Worm (Caenorhabditis elegans) whole organism, midembryonic: ENCODE measurements around the gene acc-2.

Experiments
- T22C8.4 ChIP-seq: fragments of 200-800 bp; sonication (Bioruptor generic); IDR thresholded peaks from 2 replicates; pipeline ENCODE4 v1.3.6; 2022; ENCODE audit warnings: missing genetic modification characterization, missing compliant biosample characterization
- cog-1 ChIP-seq: sonication (generic microtip); optimal IDR thresholded peaks from 2 replicates; lab custom pipeline; 2016; ENCODE audit warnings: missing genetic modification characterization, missing compliant biosample characterization
- flt-1 ChIP-seq: fragments of 200-800 bp; sonication (Bioruptor generic); IDR thresholded peaks from 2 replicates; pipeline ENCODE4 v1.3.6; 2022; ENCODE audit warnings: missing genetic modification characterization, missing compliant biosample characterization
- klf-2 ChIP-seq: fragments of 200-800 bp; sonication (Bioruptor generic); conservative IDR thresholded peaks from 2 replicates; pipeline ENCODE4 v1.3.6; 2022; ENCODE audit warnings: missing genetic modification reagents, missing genetic modification characterization, missing compliant biosample characterization
- med-1 ChIP-seq: sonication (generic microtip); optimal IDR thresholded peaks from 2 replicates; lab custom pipeline; 2017; ENCODE audit warnings: missing genetic modification characterization, mild to moderate bottlenecking, missing compliant biosample characterization, antibody characterized with exemption, missing genetic modification reagents; ENCODE audit not compliant: insufficient read depth
- ref-1 ChIP-seq: fragments of 200-800 bp; sonication (Bioruptor generic); conservative IDR thresholded peaks from 2 replicates; pipeline ENCODE4 v1.3.6; 2022; ENCODE audit warnings: missing genetic modification reagents, missing genetic modification characterization, missing compliant biosample characterization
- tab-1 ChIP-seq: fragments of 200-800 bp; sonication (Bioruptor generic); IDR thresholded peaks from 2 replicates; pipeline ENCODE4 v1.3.6; 2022; ENCODE audit warnings: missing genetic modification characterization, missing compliant biosample characterization
- ztf-23 ChIP-seq: fragments of 200-800 bp; sonication (Bioruptor generic); IDR thresholded peaks from 2 replicates; pipeline ENCODE4 v1.3.6; 2022; ENCODE audit warnings: missing genetic modification reagents, missing genetic modification characterization, missing compliant biosample characterization
- ztf-29 ChIP-seq: fragments of 200-800 bp; sonication (Bioruptor generic); IDR thresholded peaks from 2 replicates; pipeline ENCODE4 v1.3.6; 2022; ENCODE audit warnings: missing genetic modification reagents, missing genetic modification characterization, missing compliant biosample characterization

- TF ChIP-seq cog-1 (tag; lab: Kevin White, UChicago) (no peak), klf-2 (no peak), T22C8.4 (GFP tag; lab: Robert Waterston, UW) (no peak), ztf-23 (no peak), flt-1 (GFP tag; lab: Robert Waterston, UW) (no peak), med-1 (GFP tag; lab: Kevin White, UChicago) (no peak), ztf-29 (GFP tag; lab: Robert Waterston, UW) (no peak), tab-1 (GFP tag; lab: Robert Waterston, UW) (no peak), ref-1 (GFP tag; lab: Robert Waterston, UW) (no peak)
Observed at ce11 chrIV:9010257-9010656, 6.3 kb upstream of the acc-2 start, which contains the start of gene C53D6.11.
